Fruit fly (Drosophila melanogaster) whole organism, embryonic: ENCODE measurements around the gene Cyp313b1.

Experiments
- Blimp-1 ChIP-seq: fragments of 200-800 bp; sonication (Bioruptor generic); optimal IDR thresholded peaks from 3 replicates; lab custom pipeline; 2018; ENCODE audit warnings: missing biosample characterization, missing genetic modification characterization, mild to moderate bottlenecking, moderate library complexity, missing genetic modification reagents
- C15 ChIP-seq: fragments of 200-800 bp; sonication (Bioruptor generic); IDR thresholded peaks from 3 replicates; pipeline ENCODE4 v1.3.6; 2022; ENCODE audit warnings: missing biosample characterization, missing genetic modification characterization
- CG11247 ChIP-seq: fragments of 200-800 bp; sonication (Bioruptor generic); IDR thresholded peaks from 2 replicates; pipeline ENCODE4 v1.3.6; 2022; ENCODE audit warnings: missing biosample characterization, missing genetic modification characterization
- CG11398 ChIP-seq: fragments of 200-800 bp; sonication (Bioruptor generic); optimal IDR thresholded peaks from 2 replicates; lab custom pipeline; 2016; ENCODE audit warnings: missing biosample characterization, missing genetic modification characterization
- CG12071 ChIP-seq: fragments of 200-800 bp; sonication (Bioruptor generic); optimal IDR thresholded peaks from 3 replicates; lab custom pipeline; 2018; ENCODE audit warnings: missing biosample characterization, mild to moderate bottlenecking, missing genetic modification characterization
- CG12299 ChIP-seq: fragments of 200-800 bp; sonication (Bioruptor generic); optimal IDR thresholded peaks from 2 replicates; lab custom pipeline; 2018; ENCODE audit warnings: missing biosample characterization, mild to moderate bottlenecking, missing genetic modification characterization
- CG13123 ChIP-seq: fragments of 200-800 bp; sonication (Bioruptor generic); optimal IDR thresholded peaks from 2 replicates; lab custom pipeline; 2016; ENCODE audit warnings: missing biosample characterization, missing genetic modification characterization
- CG13287 ChIP-seq: fragments of 200-800 bp; sonication (Bioruptor generic); IDR thresholded peaks from 2 replicates; pipeline ENCODE4 v1.3.6; 2022; ENCODE audit warnings: missing biosample characterization, missing genetic modification characterization; ENCODE audit not compliant: partially characterized antibody
- CG13296 ChIP-seq: fragments of 200-800 bp; sonication (Bioruptor generic); optimal IDR thresholded peaks from 3 replicates; lab custom pipeline; 2018; ENCODE audit warnings: missing biosample characterization, mild to moderate bottlenecking, missing genetic modification characterization
- CG13775 ChIP-seq: fragments of 200-800 bp; sonication (Bioruptor generic); optimal IDR thresholded peaks from 3 replicates; lab custom pipeline; 2017; ENCODE audit warnings: missing biosample characterization, mild to moderate bottlenecking, missing genetic modification characterization
- CG15514 ChIP-seq: fragments of 200-800 bp; sonication (Bioruptor generic); optimal IDR thresholded peaks from 3 replicates; lab custom pipeline; 2017; ENCODE audit warnings: missing biosample characterization, missing genetic modification characterization, mild to moderate bottlenecking, moderate library complexity, missing genetic modification reagents
- CG16815 ChIP-seq: fragments of 200-800 bp; sonication (Bioruptor generic); optimal IDR thresholded peaks from 3 replicates; lab custom pipeline; 2017; ENCODE audit warnings: missing biosample characterization, mild to moderate bottlenecking, missing genetic modification characterization
- CG17359 ChIP-seq: fragments of 200-800 bp; sonication (Bioruptor generic); optimal IDR thresholded peaks from 3 replicates; lab custom pipeline; 2018; ENCODE audit warnings: missing biosample characterization, mild to moderate bottlenecking, missing genetic modification characterization, moderate library complexity
- CG17829 ChIP-seq: fragments of 200-800 bp; optimal IDR thresholded peaks from 2 replicates; lab custom pipeline; 2019; ENCODE audit warnings: missing biosample characterization, mild to moderate bottlenecking, missing genetic modification characterization, moderate library complexity
- CG1832 ChIP-seq: fragments of 200-800 bp; sonication (Bioruptor generic); optimal IDR thresholded peaks from 2 replicates; lab custom pipeline; 2017; ENCODE audit warnings: missing biosample characterization, mild to moderate bottlenecking, missing genetic modification characterization, inconsistent platforms
- CG3163 ChIP-seq: fragments of 200-800 bp; sonication (Bioruptor generic); optimal IDR thresholded peaks from 3 replicates; lab custom pipeline; 2016; ENCODE audit warnings: missing biosample characterization, missing genetic modification characterization
- CG32767 ChIP-seq: fragments of 200-800 bp; sonication (Bioruptor generic); IDR thresholded peaks from 2 replicates; pipeline ENCODE4 v1.3.6; 2022; ENCODE audit warnings: missing biosample characterization, missing genetic modification characterization
- CG33557 ChIP-seq: fragments of 200-800 bp; sonication (Bioruptor generic); optimal IDR thresholded peaks from 2 replicates; lab custom pipeline; 2019; ENCODE audit warnings: missing biosample characterization, mild to moderate bottlenecking, missing genetic modification characterization, moderate library complexity
- CG3407 ChIP-seq: fragments of 200-800 bp; sonication (Bioruptor generic); optimal IDR thresholded peaks from 2 replicates; lab custom pipeline; 2018; ENCODE audit warnings: missing biosample characterization, mild to moderate bottlenecking, missing genetic modification characterization
- CG3995 ChIP-seq: fragments of 200-800 bp; sonication (Bioruptor generic); optimal IDR thresholded peaks from 3 replicates; lab custom pipeline; 2016; ENCODE audit warnings: missing biosample characterization, missing genetic modification characterization
- CG42726 ChIP-seq: fragments of 200-800 bp; sonication (Bioruptor generic); IDR thresholded peaks from 2 replicates; pipeline ENCODE4 v1.3.6; 2022; ENCODE audit warnings: missing biosample characterization, missing genetic modification characterization; ENCODE audit not compliant: partially characterized antibody
- CG4404 ChIP-seq: fragments of 200-800 bp; sonication (Bioruptor generic); IDR thresholded peaks from 2 replicates; pipeline ENCODE4 v1.3.6; 2022; ENCODE audit warnings: missing biosample characterization, missing genetic modification characterization
- CG6254 ChIP-seq: fragments of 200-800 bp; sonication (Bioruptor generic); optimal IDR thresholded peaks from 3 replicates; lab custom pipeline; 2017; ENCODE audit warnings: mild to moderate bottlenecking, missing biosample characterization, missing genetic modification reagents, missing genetic modification characterization
- CG6765 ChIP-seq: fragments of 200-800 bp; sonication (Bioruptor generic); optimal IDR thresholded peaks from 3 replicates; lab custom pipeline; 2017; ENCODE audit warnings: missing biosample characterization, mild to moderate bottlenecking, missing genetic modification characterization
- CG7357 ChIP-seq: fragments of 200-800 bp; sonication (Bioruptor generic); IDR thresholded peaks from 3 replicates; pipeline ENCODE4 v1.3.6; 2022; ENCODE audit warnings: missing biosample characterization, missing genetic modification characterization
- CG9932 ChIP-seq: fragments of 200-800 bp; sonication (Bioruptor generic); IDR thresholded peaks from 2 replicates; pipeline ENCODE4 v1.3.6; 2022; ENCODE audit warnings: missing biosample characterization, missing genetic modification characterization
- D19A ChIP-seq: fragments of 200-800 bp; optimal IDR thresholded peaks from 3 replicates; lab custom pipeline; 2019; ENCODE audit warnings: missing biosample characterization, mild to moderate bottlenecking, missing genetic modification characterization, moderate library complexity
- Drgx ChIP-seq: fragments of 200-800 bp; sonication (Bioruptor generic); IDR thresholded peaks from 2 replicates; pipeline ENCODE4 v1.3.6; 2022; ENCODE audit warnings: missing biosample characterization, missing genetic modification characterization
- H2.0 ChIP-seq: fragments of 200-800 bp; sonication (Bioruptor generic); IDR thresholded peaks from 2 replicates; pipeline ENCODE4 v1.3.6; 2022; ENCODE audit warnings: missing biosample characterization, missing genetic modification characterization
- HLHmδ ChIP-seq: fragments of 200-800 bp; sonication (Bioruptor generic); optimal IDR thresholded peaks from 2 replicates; lab custom pipeline; 2018; ENCODE audit warnings: missing biosample characterization, mild to moderate bottlenecking, missing genetic modification characterization, moderate library complexity
- Hr51 ChIP-seq, 2 experiments: fragments of 200-800 bp; sonication (Bioruptor generic); optimal IDR thresholded peaks; 2 replicates in 1 of 2; 3 replicates in 1 of 2; lab custom pipeline; 2016 to 2018; ENCODE audit warnings: missing biosample characterization in 2 of 2, missing genetic modification characterization in 2 of 2, mild to moderate bottlenecking in 1 of 2, moderate library complexity in 1 of 2
- MBD-R2 ChIP-seq: fragments of 200-800 bp; sonication (Bioruptor generic); IDR thresholded peaks from 2 replicates; pipeline ENCODE4 v1.3.6; 2022; ENCODE audit warnings: missing biosample characterization, missing genetic modification characterization
- amos ChIP-seq: fragments of 200-800 bp; sonication (Bioruptor generic); IDR thresholded peaks from 2 replicates; pipeline ENCODE4 v1.3.6; 2022; ENCODE audit warnings: missing biosample characterization, missing genetic modification characterization; ENCODE audit not compliant: partially characterized antibody
- bab2 ChIP-seq: fragments of 200-800 bp; sonication (Bioruptor generic); optimal IDR thresholded peaks from 2 replicates; lab custom pipeline; 2016; ENCODE audit warnings: missing biosample characterization, missing genetic modification characterization
- bcd ChIP-seq: fragments of 200-800 bp; sonication (Bioruptor generic); optimal IDR thresholded peaks from 2 replicates; lab custom pipeline; 2017; ENCODE audit warnings: missing biosample characterization, mild to moderate bottlenecking, missing genetic modification characterization
- eyg ChIP-seq: fragments of 200-800 bp; sonication (Bioruptor generic); optimal IDR thresholded peaks from 3 replicates; lab custom pipeline; 2016; ENCODE audit warnings: missing biosample characterization, missing genetic modification characterization
- h ChIP-seq: fragments of >200 bp; optimal IDR thresholded peaks from 2 replicates; lab custom pipeline; 2017
- hbn ChIP-seq: fragments of 200-800 bp; sonication (Bioruptor generic); IDR thresholded peaks from 2 replicates; pipeline ENCODE4 v1.3.6; 2022; ENCODE audit warnings: missing biosample characterization, missing genetic modification characterization; ENCODE audit not compliant: partially characterized antibody
- prd ChIP-seq, 3 experiments: fragments of >200 bp in 2 of 3; fragments of 200-800 bp in 1 of 3; sonication (Bioruptor generic) in 1 of 3; optimal IDR thresholded peaks in 2 of 3; IDR thresholded peaks in 1 of 3; 2 replicates in 2 of 3; 3 replicates in 1 of 3; pipeline versions ENCODE4 v1.3.6 to Lab custom; 2017 to 2022; ENCODE audit warnings: missing biosample characterization in 1 of 3, missing genetic modification characterization in 1 of 3
- pros ChIP-seq: fragments of 200-800 bp; sonication (Bioruptor generic); optimal IDR thresholded peaks from 3 replicates; lab custom pipeline; 2019; ENCODE audit warnings: missing biosample characterization, mild to moderate bottlenecking, missing genetic modification characterization, moderate library complexity
- pzg ChIP-seq: fragments of 200-800 bp; sonication (Bioruptor generic); optimal IDR thresholded peaks from 3 replicates; lab custom pipeline; 2018; ENCODE audit warnings: missing biosample characterization, mild to moderate bottlenecking, missing genetic modification characterization, moderate library complexity
- repo ChIP-seq: fragments of 200-800 bp; sonication (Bioruptor generic); optimal IDR thresholded peaks from 2 replicates; lab custom pipeline; 2016; ENCODE audit warnings: missing biosample characterization, missing genetic modification characterization
- sim ChIP-seq: fragments of 200-800 bp; sonication (Bioruptor generic); IDR thresholded peaks from 2 replicates; pipeline ENCODE4 v1.3.6; 2022; ENCODE audit warnings: missing biosample characterization, missing genetic modification characterization
- so ChIP-seq: fragments of 200-800 bp; sonication (Bioruptor generic); IDR thresholded peaks from 3 replicates; pipeline ENCODE4 v1.3.6; 2022; ENCODE audit warnings: missing biosample characterization, missing genetic modification characterization
- twi ChIP-seq: fragments of 200-800 bp; optimal IDR thresholded peaks from 2 replicates; lab custom pipeline; 2019; ENCODE audit warnings: missing biosample characterization, mild to moderate bottlenecking, missing genetic modification characterization, moderate library complexity
- vvl ChIP-seq: fragments of 200-800 bp; sonication (Bioruptor generic); IDR thresholded peaks from 2 replicates; pipeline ENCODE4 v1.3.6; 2022; ENCODE audit warnings: missing biosample characterization, missing genetic modification characterization
- z ChIP-seq: fragments of 200-800 bp; sonication (Bioruptor generic); IDR thresholded peaks from 3 replicates; pipeline ENCODE4 v1.3.6; 2022; ENCODE audit warnings: missing biosample characterization, missing genetic modification characterization
- zen2 ChIP-seq: fragments of 200-800 bp; sonication (Bioruptor generic); IDR thresholded peaks from 3 replicates; pipeline ENCODE4 v1.3.6; 2022; ENCODE audit warnings: missing biosample characterization, missing genetic modification characterization; ENCODE audit not compliant: partially characterized antibody
- zf30C ChIP-seq: fragments of 200-800 bp; sonication (Bioruptor generic); optimal IDR thresholded peaks from 3 replicates; lab custom pipeline; 2018; ENCODE audit warnings: missing biosample characterization, mild to moderate bottlenecking, missing genetic modification characterization

Gene Cyp313b1

DNA sequence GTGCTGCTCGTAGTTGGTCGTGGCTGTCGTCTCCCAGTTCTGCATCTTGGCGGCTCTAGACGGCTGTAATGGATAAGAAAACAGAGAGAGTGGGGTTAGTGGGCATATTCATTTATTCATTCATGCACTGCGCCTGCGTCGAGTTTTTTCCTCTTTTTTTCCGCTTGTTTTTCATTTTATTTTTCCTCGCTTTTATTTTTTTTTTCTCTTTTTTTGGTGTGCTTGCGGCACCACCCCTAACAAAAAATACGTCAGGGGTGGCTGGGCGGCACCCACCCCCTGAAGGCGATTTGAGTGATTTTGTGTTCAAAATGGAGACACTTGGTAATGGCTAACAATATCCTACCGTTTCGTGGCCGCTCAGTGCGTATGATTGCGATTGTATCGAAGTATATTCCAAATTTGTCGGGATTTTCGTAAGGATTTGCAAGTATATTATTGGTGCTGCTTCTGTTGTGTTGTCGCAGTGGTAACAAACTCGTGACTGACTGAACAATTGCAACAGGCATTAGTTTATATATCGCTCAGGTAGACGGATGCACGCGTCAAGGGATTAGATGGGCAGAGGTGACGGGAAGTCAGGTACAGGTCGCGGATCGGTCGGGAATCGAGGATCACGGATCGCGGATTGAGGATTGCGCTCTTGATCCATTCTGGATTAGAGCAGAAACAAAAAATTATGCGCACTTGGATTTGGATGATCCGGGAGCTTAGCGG lies 48.8 kb upstream of the Cyp313b1 start (continued):
- peak; percentile 80 for TF ChIP-seq CG13296 (GFP tag; lab: Kevin White, UChicago)
- TF ChIP-seq CG17829 (tag; lab: Kevin White, UChicago) = no peak
- TF ChIP-seq CG1832 (GFP tag; lab: Kevin White, UChicago) = no peak
- TF ChIP-seq CG32767 (GFP tag; lab: Robert Waterston, UW) = no peak
- no peak for TF ChIP-seq eyg (GFP tag; lab: Kevin White, UChicago)
- TF ChIP-seq Hr51 (GFP tag; optimal IDR thresholded peaks at IDR 0.05; lab: Kevin White, UChicago) = no peak
- TF ChIP-seq CG3163 = no peak
- TF ChIP-seq amos = no peak
- no peak for TF ChIP-seq CG6254 (GFP tag; lab: Kevin White, UChicago)
- TF ChIP-seq prd (optimal IDR thresholded peaks at IDR 0.05; lab: Kevin White, UChicago) = no peak
- TF ChIP-seq prd (GFP tag; IDR thresholded peaks at IDR 0.05; lab: Robert Waterston, UW) = no peak
- TF ChIP-seq vvl (GFP tag; lab: Robert Waterston, UW) = no peak
- TF ChIP-seq CG3995 (GFP tag; lab: Kevin White, UChicago) = no peak
- TF ChIP-seq CG7357 = no peak
- peak; percentile 31; the same call in 1 of the 3 replicates for TF ChIP-seq C15 (GFP tag; lab: Robert Waterston, UW)
- no peak for TF ChIP-seq CG3407 (GFP tag; lab: Kevin White, UChicago)
- TF ChIP-seq CG15514 = peak; percentile 70
- TF ChIP-seq CG11247 (GFP tag; lab: Robert Waterston, UW) = no peak
- no peak for TF ChIP-seq MBD-R2 (GFP tag; lab: Robert Waterston, UW)
- no peak for TF ChIP-seq H2.0 (GFP tag; lab: Robert Waterston, UW)
- no peak for TF ChIP-seq HLHmδ (GFP tag; lab: Kevin White, UChicago)
- no peak for TF ChIP-seq h (lab: Kevin White, UChicago)
- no peak for TF ChIP-seq hbn (GFP tag; lab: Robert Waterston, UW)
- no peak for TF ChIP-seq CG42726 (GFP tag; lab: Robert Waterston, UW)
- TF ChIP-seq twi (tag; lab: Kevin White, UChicago) = no peak
- TF ChIP-seq CG16815 = no peak
- peak; percentile 84 for TF ChIP-seq CG17359
- no peak for TF ChIP-seq pros (GFP tag; lab: Kevin White, UChicago)
- no peak for TF ChIP-seq bcd (GFP tag; lab: Kevin White, UChicago)
- no peak; the same call in 1 of the 2 replicates for TF ChIP-seq CG9932 (GFP tag; lab: Robert Waterston, UW)
- no peak for TF ChIP-seq CG33557
- peak; percentile 94 for TF ChIP-seq Drgx (GFP tag; lab: Robert Waterston, UW)
- TF ChIP-seq CG13123 (GFP tag; lab: Kevin White, UChicago) = no peak
- peak; percentile 89 for TF ChIP-seq CG6765 (GFP tag; lab: Kevin White, UChicago)
- peak; percentile 2 for TF ChIP-seq CG12299
- TF ChIP-seq CG11398 (GFP tag; lab: Kevin White, UChicago) = no peak
- no peak for TF ChIP-seq repo
- TF ChIP-seq CG13287 (GFP tag; lab: Robert Waterston, UW) = no peak
- TF ChIP-seq bab2 = no peak
- TF ChIP-seq D19A (tag; lab: Kevin White, UChicago) = no peak
- TF ChIP-seq zf30C (GFP tag; lab: Kevin White, UChicago) = no peak
- TF ChIP-seq CG12071 (GFP tag; lab: Kevin White, UChicago) = peak; percentile 63
- TF ChIP-seq CG4404 (GFP tag; lab: Robert Waterston, UW) = no peak
- peak; percentile 89 for TF ChIP-seq z (GFP tag; lab: Robert Waterston, UW)
- no peak for TF ChIP-seq zen2 (GFP tag; lab: Robert Waterston, UW)
- TF ChIP-seq so (GFP tag; lab: Robert Waterston, UW) = peak; percentile 67; the same call in 1 of the 3 replicates
- no peak for TF ChIP-seq pzg
- TF ChIP-seq CG13775 = peak; percentile 17
- TF ChIP-seq sim = no peak
- TF ChIP-seq Blimp-1 = no peak
